Worm (Caenorhabditis elegans) whole organism, L2 larva: Measurements from ENCODE around the gene R08C7.4.

Experiments used
- Y55F3AM.14 ChIP-seq: fragments of 200-800 bp; sonication (Bioruptor generic); optimal IDR thresholded peaks from 2 replicates; lab custom pipeline; 2018; ENCODE audit warnings: mild to moderate bottlenecking, missing genetic modification characterization, missing compliant biosample characterization
- ZK546.5 ChIP-seq: sonication (generic microtip); optimal IDR thresholded peaks from 2 replicates; lab custom pipeline; 2017; ENCODE audit warnings: missing biosample characterization, missing genetic modification characterization
- alr-1 ChIP-seq: fragments of 150-350 bp; optimal IDR thresholded peaks from 2 replicates; lab custom pipeline; 2014; ENCODE audit warnings: missing biosample characterization, missing genetic modification characterization
- ama-1 ChIP-seq: fragments of 150-350 bp; optimal IDR thresholded peaks from 2 replicates; lab custom pipeline; 2018; ENCODE audit warnings: inconsistent platforms
- blmp-1 ChIP-seq: sonication (generic microtip); optimal IDR thresholded peaks from 2 replicates; lab custom pipeline; 2017; ENCODE audit warnings: missing genetic modification characterization, mild to moderate bottlenecking, missing compliant biosample characterization, antibody characterized with exemption, moderate library complexity; ENCODE audit not compliant: insufficient read depth
- ceh-82 ChIP-seq: fragments of 150-350 bp; optimal IDR thresholded peaks from 2 replicates; lab custom pipeline; 2014; ENCODE audit warnings: missing biosample characterization, missing genetic modification characterization
- crh-2 ChIP-seq: sonication (generic microtip); optimal IDR thresholded peaks from 2 replicates; lab custom pipeline; 2017; ENCODE audit warnings: missing biosample characterization, missing genetic modification characterization
- dmd-4 ChIP-seq: sonication (generic microtip); optimal IDR thresholded peaks from 2 replicates; lab custom pipeline; 2017; ENCODE audit warnings: missing biosample characterization, missing genetic modification characterization
- egl-27 ChIP-seq: sonication (generic microtip); optimal IDR thresholded peaks from 3 replicates; lab custom pipeline; 2017; ENCODE audit warnings: missing biosample characterization, missing genetic modification reagents, missing genetic modification characterization
- elt-1 ChIP-seq: fragments of 150-350 bp; optimal IDR thresholded peaks from 2 replicates; lab custom pipeline; 2014; ENCODE audit warnings: missing biosample characterization, missing genetic modification characterization
- elt-3 ChIP-seq: sonication (generic microtip); optimal IDR thresholded peaks from 2 replicates; lab custom pipeline; 2017; ENCODE audit warnings: missing biosample characterization, missing genetic modification characterization
- fos-1 ChIP-seq: fragments of 150-350 bp; optimal IDR thresholded peaks from 2 replicates; lab custom pipeline; 2014; ENCODE audit warnings: missing biosample characterization, missing genetic modification characterization
- gmeb-1 ChIP-seq: fragments of 150-350 bp; optimal IDR thresholded peaks from 2 replicates; lab custom pipeline; 2014; ENCODE audit warnings: missing biosample characterization, missing genetic modification characterization
- lin-11 ChIP-seq: fragments of 150-350 bp; sonication (generic microtip); optimal IDR thresholded peaks from 2 replicates; lab custom pipeline; 2014; ENCODE audit warnings: missing biosample characterization, missing genetic modification characterization, inconsistent platforms, mixed read lengths
- lin-39 ChIP-seq: fragments of 150-350 bp; optimal IDR thresholded peaks from 2 replicates; lab custom pipeline; 2014; ENCODE audit warnings: missing biosample characterization, missing genetic modification reagents, missing genetic modification characterization
- lsy-2 ChIP-seq, 2 experiments: fragments of 150-350 bp in 1 of 2; sonication (generic microtip) in 1 of 2; optimal IDR thresholded peaks; 2 replicates each; lab custom pipeline; 2014 to 2017; ENCODE audit warnings: missing biosample characterization in 2 of 2, missing genetic modification characterization in 2 of 2
- mab-5 ChIP-seq: fragments of 150-350 bp; optimal IDR thresholded peaks from 2 replicates; lab custom pipeline; 2014; ENCODE audit warnings: missing biosample characterization, missing genetic modification characterization
- mbf-1 ChIP-seq: sonication (generic microtip); optimal IDR thresholded peaks from 2 replicates; lab custom pipeline; 2017; ENCODE audit warnings: missing biosample characterization, missing genetic modification characterization
- nhr-10 ChIP-seq: sonication (generic microtip); optimal IDR thresholded peaks from 2 replicates; lab custom pipeline; 2017; ENCODE audit warnings: missing biosample characterization, missing genetic modification characterization
- nhr-11 ChIP-seq: fragments of 150-350 bp; optimal IDR thresholded peaks from 2 replicates; lab custom pipeline; 2014; ENCODE audit warnings: missing biosample characterization, missing genetic modification characterization
- nhr-12 ChIP-seq: fragments of 150-350 bp; optimal IDR thresholded peaks from 2 replicates; lab custom pipeline; 2014; ENCODE audit warnings: missing biosample characterization, missing genetic modification characterization
- nhr-21 ChIP-seq: fragments of 150-350 bp; optimal IDR thresholded peaks from 2 replicates; lab custom pipeline; 2014; ENCODE audit warnings: missing biosample characterization, missing genetic modification characterization
- nhr-23 ChIP-seq: fragments of 150-350 bp; optimal IDR thresholded peaks from 2 replicates; lab custom pipeline; 2014; ENCODE audit warnings: missing biosample characterization, missing genetic modification reagents, missing genetic modification characterization
- nhr-237 ChIP-seq: fragments of 150-350 bp; optimal IDR thresholded peaks from 2 replicates; lab custom pipeline; 2014; ENCODE audit warnings: missing biosample characterization, missing genetic modification characterization
- nhr-25 ChIP-seq: fragments of 150-350 bp; sonication (generic microtip); optimal IDR thresholded peaks from 3 replicates; lab custom pipeline; 2014; ENCODE audit warnings: missing biosample characterization, missing genetic modification characterization
- nhr-6 ChIP-seq: fragments of 150-350 bp; optimal IDR thresholded peaks from 2 replicates; lab custom pipeline; 2014; ENCODE audit warnings: missing biosample characterization, missing genetic modification characterization
- peb-1 ChIP-seq: fragments of 150-350 bp; optimal IDR thresholded peaks from 2 replicates; lab custom pipeline; 2014; ENCODE audit warnings: missing biosample characterization, missing genetic modification characterization
- sem-4 ChIP-seq: fragments of 150-350 bp; optimal IDR thresholded peaks from 2 replicates; lab custom pipeline; 2014; ENCODE audit warnings: missing biosample characterization, missing genetic modification reagents, missing genetic modification characterization
- sma-3 ChIP-seq: sonication (generic microtip); optimal IDR thresholded peaks from 2 replicates; lab custom pipeline; 2016; ENCODE audit warnings: missing genetic modification reagents, missing genetic modification characterization, missing compliant biosample characterization
- sma-9 ChIP-seq, 2 experiments: fragments of 150-350 bp in 1 of 2; sonication (generic microtip) in 1 of 2; optimal IDR thresholded peaks; 2 replicates each; lab custom pipeline; 2014 to 2016; ENCODE audit warnings: missing genetic modification characterization in 2 of 2, mild to moderate bottlenecking in 1 of 2, missing biosample characterization in 1 of 2, missing compliant biosample characterization in 1 of 2, missing genetic modification reagents in 1 of 2, moderate library complexity in 1 of 2
- unc-39 ChIP-seq: fragments of 150-350 bp; optimal IDR thresholded peaks from 2 replicates; lab custom pipeline; 2014; ENCODE audit warnings: missing biosample characterization, missing genetic modification characterization
- unc-55 ChIP-seq: fragments of 150-350 bp; sonication (generic microtip); optimal IDR thresholded peaks from 3 replicates; lab custom pipeline; 2014; ENCODE audit warnings: missing biosample characterization, missing genetic modification reagents, missing genetic modification characterization
- unc-62 ChIP-seq: fragments of 150-350 bp; optimal IDR thresholded peaks from 2 replicates; lab custom pipeline; 2014; ENCODE audit warnings: missing biosample characterization, missing genetic modification reagents, missing genetic modification characterization
- ztf-1 ChIP-seq: fragments of 200-800 bp; sonication (Bioruptor generic); conservative IDR thresholded peaks from 2 replicates; pipeline ENCODE4 v1.3.6; 2022; ENCODE audit warnings: missing genetic modification characterization, missing compliant biosample characterization
- ztf-11 ChIP-seq: sonication (generic microtip); optimal IDR thresholded peaks from 2 replicates; lab custom pipeline; 2017; ENCODE audit warnings: missing biosample characterization, missing genetic modification characterization
- ztf-4 ChIP-seq: fragments of 150-350 bp; optimal IDR thresholded peaks from 2 replicates; lab custom pipeline; 2014; ENCODE audit warnings: missing biosample characterization, missing genetic modification characterization

Gene R08C7.4

ce11 chrIV:4478612-4479011 is 43.8 kb downstream of the R08C7.4 start:
- no peak for TF ChIP-seq dmd-4 (tag; lab: Kevin White, UChicago)
- peak; percentile 64 for TF ChIP-seq sma-9 (GFP tag; optimal IDR thresholded peaks at IDR 0.05; lab: Kevin White, UChicago)
- no peak for TF ChIP-seq sma-9 (tag; optimal IDR thresholded peaks at IDR 0.05; lab: Kevin White, UChicago)
- TF ChIP-seq, all 48 proteins: peak for 1

DNA sequence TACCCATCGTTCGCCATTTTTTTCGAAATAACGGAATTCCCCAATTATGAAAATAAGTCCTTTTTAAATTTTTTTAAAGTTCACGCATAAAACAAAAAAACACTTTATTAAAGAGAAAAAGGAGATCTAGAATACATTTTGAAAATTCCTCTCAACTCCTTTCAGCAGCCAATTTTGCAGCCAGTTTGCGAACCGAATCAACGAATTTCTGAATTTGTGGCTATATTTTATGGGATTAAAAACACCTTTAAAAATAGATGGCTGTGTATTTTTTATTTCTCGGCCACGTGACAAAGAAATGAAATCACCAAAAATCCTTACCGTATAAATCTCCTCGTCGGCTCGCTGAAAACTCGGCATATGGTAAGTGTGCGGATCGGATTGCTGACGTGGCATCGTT is 45.2 kb downstream of the R08C7.4 start, which contains the start of gene M01H9.10:
TSS of gene M01H9.10 (minus strand) at position 101 of the 400 bp plus-strand sequence.
- TF ChIP-seq egl-27 (tag; lab: Kevin White, UChicago) (no peak), dmd-4 (tag; lab: Kevin White, UChicago) (no peak), nhr-10 (tag; lab: Kevin White, UChicago) (no peak), nhr-11 (tag; lab: Kevin White, UChicago) (no peak), gmeb-1 (tag; lab: Kevin White, UChicago) (no peak), crh-2 (tag; lab: Kevin White, UChicago) (no peak), nhr-12 (tag; lab: Kevin White, UChicago) (no peak), lsy-2 (tag; optimal IDR thresholded peaks at IDR 0.05; lab: Kevin White, UChicago) (no peak), nhr-25 (no peak), ama-1 (lab: Kevin White, UChicago) (no peak), elt-1 (no peak), alr-1 (tag; lab: Kevin White, UChicago) (no peak), nhr-6 (tag; lab: Kevin White, UChicago) (no peak), peb-1 (tag; lab: Kevin White, UChicago) (no peak), ceh-82 (tag; lab: Kevin White, UChicago) (no peak), ztf-1 (GFP tag; lab: Robert Waterston, UW) (no peak), lin-39 (tag; lab: Kevin White, UChicago) (no peak), lin-11 (tag; lab: Kevin White, UChicago) (no peak)

ce11 chrIV:4481298-4481697 is 46.5 kb downstream of the R08C7.4 start:
- TF ChIP-seq nhr-237 (tag; lab: Kevin White, UChicago) (no peak), Y55F3AM.14 (GFP tag; lab: Kevin White, UChicago) (no peak), nhr-6 (tag; lab: Kevin White, UChicago) (no peak), nhr-23 (no peak), unc-55 (GFP tag; lab: Kevin White, UChicago) (no peak), fos-1 (tag; lab: Kevin White, UChicago) (peak; percentile 59), blmp-1 (tag; lab: Kevin White, UChicago) (no peak)

ce11 chrIV:4482531-4482930 is 47.7 kb downstream of the R08C7.4 start, which contains the start of gene M01H9.4:
TSS of gene M01H9.4 (minus strand) at chrIV:4482909.
- TF ChIP-seq elt-3 (tag; lab: Kevin White, UChicago) = no peak
- peak; percentile 49 for TF ChIP-seq sma-9 (GFP tag; optimal IDR thresholded peaks at IDR 0.05; lab: Kevin White, UChicago)
- TF ChIP-seq sma-9 (tag; optimal IDR thresholded peaks at IDR 0.05; lab: Kevin White, UChicago) = no peak
- no peak for TF ChIP-seq mbf-1 (tag; lab: Kevin White, UChicago)
- no peak for TF ChIP-seq nhr-21 (tag; lab: Kevin White, UChicago)
- peak; percentile 99 for TF ChIP-seq fos-1 (tag; lab: Kevin White, UChicago)
- no peak for TF ChIP-seq unc-39 (tag; lab: Kevin White, UChicago)
- TF ChIP-seq lin-11 (tag; lab: Kevin White, UChicago) = no peak
- TF ChIP-seq, all 48 proteins: peak for 2

DNA sequence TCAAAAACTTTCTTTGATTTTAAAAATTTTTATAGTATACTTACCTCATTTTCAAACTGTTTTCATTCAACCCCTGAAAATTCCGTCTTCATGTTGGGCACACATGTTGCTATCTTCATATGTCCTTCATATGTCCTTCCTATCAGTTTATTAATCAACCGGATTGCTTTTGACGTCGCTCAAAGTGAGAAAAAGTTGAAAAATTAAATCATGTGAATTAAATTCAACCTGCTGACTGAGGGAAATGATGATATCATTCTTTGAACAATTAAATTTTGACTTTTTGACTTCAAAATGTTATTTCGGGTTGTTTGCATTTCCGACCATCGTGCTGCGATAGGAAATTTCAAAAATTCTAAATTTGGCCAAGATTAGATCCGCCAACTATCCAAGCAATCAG is 49.7 kb downstream of the R08C7.4 start:
- TF ChIP-seq fos-1 (tag; lab: Kevin White, UChicago) (peak; percentile 19), mab-5 (tag; lab: Kevin White, UChicago) (no peak)

ce11 chrIV:4486738-4487137 is 51.9 kb downstream of the R08C7.4 start, which contains the start of gene trx-3:
TSS of gene trx-3 (plus strand) at chrIV:4487028.
- no peak for TF ChIP-seq sma-3
- TF ChIP-seq ZK546.5 (tag; lab: Kevin White, UChicago) = no peak
- TF ChIP-seq sma-9 (GFP tag; optimal IDR thresholded peaks at IDR 0.05; lab: Kevin White, UChicago) = peak; percentile 36
- TF ChIP-seq sma-9 (tag; optimal IDR thresholded peaks at IDR 0.05; lab: Kevin White, UChicago) = no peak
- no peak for TF ChIP-seq elt-3 (tag; lab: Kevin White, UChicago)
- TF ChIP-seq ceh-82 (tag; lab: Kevin White, UChicago) = no peak
- TF ChIP-seq ztf-11 (tag; lab: Kevin White, UChicago) = no peak
- TF ChIP-seq sem-4 (tag; lab: Kevin White, UChicago) = no peak
- no peak for TF ChIP-seq lin-39 (tag; lab: Kevin White, UChicago)
- no peak for TF ChIP-seq dmd-4 (tag; lab: Kevin White, UChicago)
- peak; percentile 53 for TF ChIP-seq fos-1 (tag; lab: Kevin White, UChicago)
- no peak for TF ChIP-seq blmp-1 (tag; lab: Kevin White, UChicago)
- no peak for TF ChIP-seq unc-62 (GFP tag; lab: Kevin White, UChicago)
- no peak for TF ChIP-seq ztf-4 (tag; lab: Kevin White, UChicago)
